Fruit fly (Drosophila melanogaster): ENCODE measurements around the gene Mbs.

Mbs gene

dm6 chr3L:16050887-16051258, 886 bp upstream of the Mbs start, which contains the start of gene Diap1:
Gene Diap1 (minus strand): TSS chr3L:16051034.
- no peak for TF ChIP-seq noc (tag; optimal IDR thresholded peaks at IDR 0.05)

dm6 chr3L:16052145-16053025, 626 bp downstream of the Mbs start:
- TF ChIP-seq noc (tag; optimal IDR thresholded peaks at IDR 0.05) = no peak

DNA sequence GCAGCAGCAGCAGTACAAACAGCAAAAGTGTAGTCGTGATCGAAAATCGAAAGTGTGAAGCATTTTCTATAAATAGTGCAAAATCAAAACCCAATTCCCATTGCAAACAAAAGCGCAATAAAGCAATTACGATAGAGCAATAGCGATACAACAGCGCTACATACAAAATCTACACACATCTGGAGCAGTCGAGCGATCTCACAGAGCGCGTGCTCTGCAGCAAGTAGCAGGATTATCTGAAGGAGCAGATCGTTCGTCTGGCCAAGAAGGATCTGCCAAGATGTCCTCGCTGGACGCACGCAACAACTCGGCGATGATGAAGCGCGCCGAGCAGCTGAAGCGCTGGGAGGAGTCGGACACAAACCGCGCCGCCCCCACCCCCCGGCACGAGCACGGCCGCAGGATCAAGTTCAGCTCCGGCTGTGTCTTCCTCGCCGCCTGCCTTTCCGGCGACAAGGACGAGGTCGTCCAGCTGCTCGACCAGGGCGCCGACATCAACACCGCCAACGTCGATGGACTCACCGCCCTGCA, 1.3 kb downstream of the Mbs start:
- TF ChIP-seq noc (tag; optimal IDR thresholded peaks at IDR 0.05) = no peak

DNA sequence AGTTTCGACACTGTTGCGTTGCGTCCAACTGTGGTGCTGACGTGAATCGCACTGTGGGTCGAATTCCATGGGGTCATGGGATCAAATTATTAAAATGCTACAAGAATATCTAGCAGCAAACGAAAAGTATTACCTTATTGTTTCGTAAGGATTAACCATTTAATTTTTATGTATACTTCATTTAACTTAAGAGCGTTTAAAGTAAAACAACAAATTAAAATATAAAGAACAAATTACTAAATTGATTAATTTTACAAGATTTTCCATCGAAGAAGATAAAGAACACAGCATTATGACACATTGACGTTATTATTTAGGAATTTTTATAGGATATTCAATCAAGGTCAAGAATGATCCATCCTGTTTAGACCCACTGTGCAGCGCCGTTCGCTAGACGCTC, 2.3 kb downstream of the Mbs start:
- peak; percentile 32 for TF ChIP-seq noc (tag; optimal IDR thresholded peaks at IDR 0.05)

DNA sequence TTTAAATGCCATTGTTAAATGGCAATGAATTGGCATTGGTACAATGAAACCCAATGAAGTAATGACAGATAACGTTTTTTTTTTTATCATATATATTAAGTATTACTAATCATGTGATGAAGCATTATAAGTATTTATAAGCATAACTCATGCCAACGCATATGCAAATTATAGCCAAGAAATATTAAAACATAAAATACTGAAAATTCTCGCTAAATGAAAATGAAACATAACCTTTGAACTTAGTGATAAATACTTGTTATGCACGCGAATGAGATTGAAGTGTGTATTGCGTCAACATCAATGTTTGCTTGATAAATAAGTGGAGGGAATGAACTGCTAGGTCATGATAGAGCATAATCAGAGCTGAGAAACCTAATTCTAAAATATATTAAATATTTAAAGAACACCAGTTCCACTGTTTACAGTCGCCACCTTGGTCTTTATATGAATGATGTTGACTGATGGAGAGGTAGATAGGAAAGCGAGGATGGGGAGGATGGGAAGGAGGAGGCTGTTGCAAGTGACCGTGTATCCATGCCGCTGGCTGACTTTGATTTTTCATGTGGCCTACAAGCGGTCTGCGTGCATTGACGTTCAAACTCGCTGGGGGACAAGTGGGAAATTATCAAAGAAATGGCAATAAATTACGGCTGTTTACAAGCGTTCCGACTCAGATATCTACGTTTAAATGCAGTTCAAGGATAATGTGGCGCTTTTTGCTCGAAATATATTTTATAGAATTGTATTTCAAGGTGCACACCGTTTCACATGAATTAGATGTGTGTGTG, 4.5 kb downstream of the Mbs start:
- TF ChIP-seq noc (tag; optimal IDR thresholded peaks at IDR 0.05) = no peak

- TF ChIP-seq noc (tag; optimal IDR thresholded peaks at IDR 0.05) = peak; percentile 89
Observed at dm6 chr3L:16060806-16061600, 9.2 kb downstream of the Mbs start.

DNA sequence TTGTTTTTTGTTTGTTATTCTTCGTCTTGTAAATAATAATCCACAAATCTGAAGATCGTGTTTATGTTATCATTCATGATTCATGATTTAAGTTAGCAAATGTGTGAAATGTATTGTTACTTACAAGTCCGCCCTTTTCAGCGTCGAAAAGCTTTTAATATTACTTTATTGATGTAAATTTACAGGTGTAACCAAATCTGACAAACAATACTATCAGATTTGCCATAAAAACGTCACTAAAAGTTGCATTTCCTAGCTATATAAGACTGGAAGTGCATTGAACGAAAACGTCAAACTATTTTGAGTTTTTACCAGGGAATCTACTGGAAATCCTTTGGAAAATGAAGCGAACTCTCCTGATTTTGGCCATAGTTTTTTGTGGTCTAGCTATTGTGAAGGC, 30.5 kb downstream of the Mbs start, which contains the start of gene CG33258:
TSS of gene CG33258 (plus strand) at position 301 of the 400 bp plus-strand sequence.
- TF ChIP-seq noc (tag; optimal IDR thresholded peaks at IDR 0.05) = no peak

DNA sequence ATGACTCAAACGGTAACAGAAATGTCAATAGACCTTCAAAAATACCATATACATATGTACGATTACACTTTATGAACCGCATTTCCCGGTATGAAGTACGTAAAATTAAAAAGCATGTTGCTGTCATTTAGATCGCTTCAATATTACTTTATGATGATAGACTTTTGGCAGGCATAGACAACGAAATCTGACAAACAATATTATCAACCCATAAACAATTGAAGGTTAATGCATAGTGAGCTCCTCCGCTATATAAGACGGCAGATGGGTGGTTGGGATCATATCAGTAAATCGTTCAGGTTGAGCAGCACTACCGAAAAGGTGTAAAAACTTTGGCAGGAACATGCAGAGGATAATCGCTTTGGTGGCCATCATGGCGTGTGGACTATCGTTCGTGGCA, 31.9 kb downstream of the Mbs start, which contains the start of gene CG13075:
TSS of gene CG13075 (plus strand) at position 301 of the 400 bp plus-strand sequence.
- TF ChIP-seq noc (tag; optimal IDR thresholded peaks at IDR 0.05) = no peak

dm6 chr3L:16087323-16087816, 35.6 kb downstream of the Mbs start, which contains the start of gene Tasp1:
Gene Tasp1 (minus strand): TSS chr3L:16087525.
- TF ChIP-seq noc (tag; optimal IDR thresholded peaks at IDR 0.05) = no peak

DNA sequence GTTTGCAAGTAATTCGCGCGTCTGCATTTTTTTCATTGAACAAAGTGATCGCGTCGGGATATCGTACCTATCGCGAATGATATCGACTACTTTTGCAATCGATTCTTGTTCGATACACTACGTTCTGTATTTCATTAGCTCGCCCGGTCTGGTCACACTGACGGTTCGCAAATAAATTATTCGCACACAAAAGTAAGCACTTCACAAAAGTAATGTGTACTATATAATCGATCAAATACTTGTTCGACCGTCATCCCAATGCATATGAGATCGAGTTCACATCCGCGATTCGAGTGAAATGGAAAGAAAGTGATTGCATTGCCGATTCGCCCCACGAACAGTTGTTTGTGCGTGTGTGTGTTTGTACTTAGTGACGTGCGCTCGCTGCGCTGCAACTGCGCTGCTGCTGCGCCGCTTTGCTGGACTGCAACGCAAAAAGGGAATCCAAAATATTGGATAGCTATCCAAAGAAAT, 38.6 kb downstream of the Mbs start, which contains the start of the genes CG5235 and ClC-c:
TSS of gene CG5235 (minus strand) at position 63 of the 474 bp plus-strand sequence.
TSS of gene ClC-c (plus strand) at position 125 of the 474 bp plus-strand sequence.
- TF ChIP-seq noc (tag; optimal IDR thresholded peaks at IDR 0.05) = peak; percentile 39

DNA sequence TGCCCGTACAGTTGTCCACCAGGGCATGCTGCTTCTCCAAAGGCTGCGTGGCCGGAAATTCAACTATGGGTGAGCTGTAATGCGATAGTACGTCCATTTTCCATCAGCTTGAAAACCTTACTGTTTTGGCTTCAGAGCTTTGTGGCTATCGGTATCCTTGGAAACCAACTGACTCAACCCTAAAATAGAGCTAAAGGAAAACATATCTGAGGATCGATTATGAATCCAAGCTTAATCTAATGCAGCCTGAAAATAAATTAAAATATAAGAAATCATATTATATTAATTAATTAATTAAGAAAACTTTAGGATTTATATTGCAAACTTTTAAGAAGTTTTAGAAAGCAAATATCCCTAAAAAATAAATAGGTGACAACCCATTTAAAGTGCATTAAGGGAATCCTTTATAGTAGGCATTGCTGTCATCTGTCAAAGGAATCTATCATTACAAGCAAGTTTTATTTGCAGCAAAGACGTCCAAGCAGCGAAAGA, 45.7 kb downstream of the Mbs start, which contains the start of the genes CG13074 and ATPsynbetaL:
TSS of gene CG13074 (minus strand) at position 101 of the 492 bp plus-strand sequence.
TSS of gene ATPsynbetaL (plus strand) at position 442 of the 492 bp plus-strand sequence.
- TF ChIP-seq noc (tag; optimal IDR thresholded peaks at IDR 0.05) = no peak

DNA sequence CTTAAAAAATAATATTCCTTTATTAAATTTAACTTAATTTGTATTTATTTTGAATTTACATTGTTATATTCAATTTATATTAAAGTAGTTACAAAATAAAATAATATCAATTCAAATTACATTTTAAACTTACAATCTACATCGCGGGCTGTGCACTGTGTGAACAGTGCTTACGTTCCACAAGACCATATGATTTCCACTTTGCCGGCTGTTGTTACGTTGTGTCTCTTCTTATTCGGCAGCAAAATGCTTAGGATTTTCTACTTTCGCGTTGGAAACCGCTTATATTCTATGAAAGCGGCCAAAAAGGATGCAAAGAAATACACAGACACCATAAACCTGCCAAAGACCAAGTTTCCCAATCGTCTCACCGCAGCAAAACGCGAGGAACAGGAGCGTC, 48.3 kb downstream of the Mbs start, which contains the start of gene IleRS-m:
TSS of gene IleRS-m (plus strand) at position 222 of the 400 bp plus-strand sequence.
- TF ChIP-seq noc (tag; optimal IDR thresholded peaks at IDR 0.05) = no peak

DNA sequence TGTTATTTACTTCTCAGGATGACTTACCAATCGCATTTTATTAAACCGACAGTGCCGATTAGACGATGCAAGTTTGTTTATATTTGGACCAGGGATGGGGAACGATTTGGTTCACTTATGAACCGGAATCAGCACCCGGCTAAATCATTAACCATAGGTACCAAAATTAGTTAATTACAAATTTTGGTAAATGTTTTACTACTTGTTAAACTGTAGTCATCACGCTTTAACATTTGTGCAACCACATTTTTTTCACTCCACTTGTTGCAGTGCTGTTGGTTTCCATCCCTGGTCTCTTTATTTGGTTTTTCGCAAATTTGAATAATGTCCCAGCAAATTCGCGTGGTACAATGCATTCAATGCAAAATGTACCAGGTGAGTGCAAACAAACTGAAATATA, 53.8 kb downstream of the Mbs start, which contains the start of the genes IntS9 and CG43295:
TSS of gene IntS9 (minus strand) at position 100 of the 400 bp plus-strand sequence.
TSS of gene CG43295 (plus strand) at position 325 of the 400 bp plus-strand sequence.
- no peak for TF ChIP-seq noc (tag; optimal IDR thresholded peaks at IDR 0.05)
